Fruit fly (Drosophila melanogaster) whole organism: ENCODE results near the gene Nha2.

Experiments used
- Dll ChIP-seq: fragments of >200 bp; optimal IDR thresholded peaks from 2 replicates; lab custom pipeline; 2017
- EcR ChIP-seq, 2 experiments: fragments of >200 bp; optimal IDR thresholded peaks; 2 replicates each; lab custom pipeline; 2017; ENCODE audit warnings: missing biosample characterization in 2 of 2, missing genetic modification characterization in 2 of 2, missing genetic modification reagents in 2 of 2
- pan ChIP-seq: fragments of >200 bp; optimal IDR thresholded peaks from 2 replicates; lab custom pipeline; 2017
- psq ChIP-seq: fragments of >200 bp; optimal IDR thresholded peaks from 2 replicates; lab custom pipeline; 2017

DNA sequence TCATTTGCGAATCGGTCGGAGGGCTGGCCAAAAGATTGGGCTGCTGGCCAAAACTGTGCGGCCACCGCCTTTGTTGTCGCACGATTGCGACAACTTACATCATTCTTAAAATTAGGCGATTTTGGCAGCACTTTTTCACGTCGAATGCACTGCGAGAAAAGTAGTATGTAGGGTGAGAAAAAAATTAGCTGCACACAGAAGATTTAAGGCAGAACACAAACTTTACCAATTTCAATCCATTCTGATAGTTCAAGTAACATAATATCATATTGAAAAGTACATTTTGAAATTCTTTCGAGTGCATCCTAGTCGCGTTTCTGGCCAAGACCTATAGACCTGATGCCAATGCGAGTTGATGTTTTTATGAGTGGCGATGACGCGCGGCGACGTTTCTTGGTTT is 30.2 kb upstream of the Nha2 start:
- TF ChIP-seq Dll (lab: Kevin White, UChicago): no peak
- no peak for TF ChIP-seq EcR (GFP tag; optimal IDR thresholded peaks at IDR 0.05; lab: Kevin White, UChicago)
- TF ChIP-seq pan (lab: Kevin White, UChicago): no peak
- no peak for TF ChIP-seq psq (lab: Kevin White, UChicago)
